Fruit fly (Drosophila melanogaster) S2 (cell line): ENCODE measurements around the gene Nct.

ENCODE experiments used
- CG8478 ChIP-seq: fragments of >200 bp; optimal IDR thresholded peaks from 2 replicates; lab custom pipeline; 2018
- CTCF ChIP-seq, 2 experiments: fragments of >200 bp; optimal IDR thresholded peaks; 2 replicates each; lab custom pipeline; 2018

- TF ChIP-seq CG8478 (no peak), CTCF (optimal IDR thresholded peaks at IDR 0.05; lab: Kevin White, UChicago) (no peak)
Observed at dm6 chr3R:24828234-24828633, 23.2 kb upstream of the Nct start, which contains the start of gene RabX4.
